Fruit fly (Drosophila melanogaster): ENCODE data around the gene GstD6.
A peak's percentile ranks its signal among the peaks of the same experiment; 100 is the strongest.

Gene GstD6

DNA sequence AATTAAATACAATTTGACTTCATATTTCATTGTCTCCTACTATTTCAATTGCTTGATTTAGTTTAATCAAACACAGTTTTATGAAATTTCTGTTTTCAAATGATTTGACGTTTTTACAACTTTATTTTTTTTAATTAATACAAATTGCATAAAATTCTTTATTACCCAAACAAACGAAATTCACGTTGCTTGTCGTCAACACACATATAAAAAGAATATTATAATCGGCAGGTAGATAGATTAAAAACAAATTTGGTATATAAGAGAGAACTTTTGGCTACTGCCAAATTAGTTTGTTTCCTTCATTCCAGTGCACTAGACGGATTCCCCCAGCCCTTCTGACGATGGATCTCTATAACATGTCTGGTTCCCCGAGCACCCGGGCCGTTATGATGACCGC lies at the start of gene GstD6:
Gene GstD6, plus strand, starts transcription at position 301 of the 400 bp plus-strand sequence.
- TF ChIP-seq CTCF (optimal IDR thresholded peaks at IDR 0.05) (no peak), CG8478 (optimal IDR thresholded peaks at IDR 0.05) (no peak)

DNA sequence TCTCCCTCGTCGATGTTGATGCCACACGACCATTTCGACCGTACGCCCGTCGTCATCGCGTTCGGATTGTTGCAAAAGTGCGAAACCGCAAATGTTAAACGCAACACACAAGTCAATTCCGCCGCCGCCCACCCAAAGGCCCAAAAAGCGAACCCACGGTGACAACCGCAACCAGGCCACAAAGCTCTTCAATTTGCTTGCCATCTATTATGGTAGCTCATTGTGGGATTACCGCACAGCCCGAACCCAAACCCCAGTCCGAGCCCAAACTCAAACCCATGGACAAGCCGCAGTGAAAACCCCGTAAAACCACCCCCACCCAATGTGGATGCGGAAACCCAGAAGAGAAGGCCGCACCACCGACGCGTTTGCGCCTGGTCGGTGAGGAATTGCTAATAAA lies 47.1 kb upstream of the GstD6 start:
- TF ChIP-seq CTCF (optimal IDR thresholded peaks at IDR 0.05) (no peak), CG8478 (optimal IDR thresholded peaks at IDR 0.05) (no peak)

DNA sequence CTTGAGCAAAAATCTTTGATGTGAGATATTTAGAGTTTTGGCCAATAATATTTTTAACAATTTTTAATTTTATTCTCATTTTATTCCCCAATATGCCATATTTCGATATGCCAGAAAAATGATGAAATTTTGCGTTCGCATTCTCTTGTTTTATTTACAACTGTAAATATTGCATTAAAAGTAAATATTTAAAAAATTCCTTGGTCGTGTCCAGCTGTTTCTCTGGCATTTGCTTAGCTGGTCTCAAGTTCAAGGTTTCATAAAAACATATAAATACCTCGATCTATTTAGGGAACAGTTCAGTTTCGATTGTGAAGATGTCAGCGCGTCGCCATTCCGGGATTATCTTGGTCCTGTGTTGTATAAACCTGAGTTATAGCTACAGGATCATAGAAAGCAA lies 35.6 kb upstream of the GstD6 start, which contains the start of gene Sgsf:
Gene Sgsf, plus strand, starts transcription at position 301 of the 400 bp plus-strand sequence.
- TF ChIP-seq CTCF (optimal IDR thresholded peaks at IDR 0.05) (no peak), CG8478 (optimal IDR thresholded peaks at IDR 0.05) (no peak)

DNA sequence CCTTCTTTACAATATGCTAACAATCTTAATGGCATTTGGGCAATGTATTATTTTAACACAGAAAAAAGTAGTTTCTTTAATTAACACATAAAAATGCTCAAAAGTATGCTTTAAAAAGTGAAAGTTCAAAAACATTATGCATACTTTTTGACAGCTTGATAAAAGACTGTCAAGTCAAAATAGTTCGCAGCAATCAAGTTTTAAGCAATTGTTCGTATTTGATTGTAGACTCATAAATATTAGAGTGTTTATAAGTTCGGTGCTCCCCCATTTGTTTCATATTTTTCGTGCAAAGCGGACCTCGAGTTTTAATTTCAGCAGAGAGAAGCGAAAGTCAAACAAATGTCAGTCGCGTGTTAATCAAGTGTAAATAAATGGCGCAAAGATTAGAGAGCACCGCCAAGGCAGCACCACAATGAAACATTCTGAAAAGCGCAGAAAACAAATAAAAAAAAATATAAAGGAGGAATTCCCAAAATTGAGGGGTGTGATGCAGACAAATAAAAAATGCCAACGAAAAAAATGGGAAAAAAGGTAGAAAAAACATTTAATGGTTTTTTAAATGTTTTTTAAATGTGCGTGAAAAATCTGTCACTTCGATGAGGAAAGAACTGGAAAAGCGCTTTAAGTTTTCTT lies 31.9 kb upstream of the GstD6 start:
- TF ChIP-seq CTCF (optimal IDR thresholded peaks at IDR 0.05) (no peak), CG8478 (optimal IDR thresholded peaks at IDR 0.05) (no peak)

DNA sequence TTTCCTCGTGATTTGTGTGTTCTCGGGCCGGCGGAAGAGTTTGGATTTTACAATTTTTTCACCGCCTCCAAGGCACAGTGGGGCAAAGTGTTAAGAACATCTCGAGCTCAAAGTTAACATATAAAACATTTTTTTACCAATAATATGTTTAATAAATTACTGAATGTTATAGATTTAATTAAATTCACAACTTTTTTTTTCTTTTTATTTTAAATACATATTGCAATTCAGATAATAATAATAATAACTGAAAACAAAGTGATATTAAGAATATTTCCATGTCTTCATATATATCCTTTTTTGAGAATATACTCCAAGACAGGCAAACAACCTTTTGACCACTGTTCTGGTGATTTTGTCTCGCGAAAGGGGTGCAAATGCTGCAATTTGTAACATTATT lies 30.9 kb upstream of the GstD6 start:
- TF ChIP-seq CG8478 (optimal IDR thresholded peaks at IDR 0.05) (no peak), CTCF (optimal IDR thresholded peaks at IDR 0.05) (no peak)

DNA sequence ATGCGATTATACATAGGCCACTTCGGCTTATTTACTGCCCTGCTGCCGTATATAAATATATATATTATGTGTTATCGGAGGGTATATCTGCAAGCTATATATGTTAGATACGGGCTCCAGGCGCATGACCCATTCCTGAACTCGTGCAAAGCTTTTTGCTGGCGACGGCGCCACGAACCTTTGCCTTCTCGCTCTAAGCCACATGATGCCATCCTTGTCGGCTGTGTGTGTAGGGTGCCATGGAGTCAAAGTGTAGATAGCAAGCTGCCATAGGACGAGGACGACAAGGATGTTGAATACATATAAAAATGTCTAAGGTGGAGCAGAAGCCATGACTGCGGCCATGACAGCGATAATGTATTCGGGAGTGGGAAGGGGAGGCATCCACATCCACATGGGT lies 29.3 kb upstream of the GstD6 start:
- TF ChIP-seq CTCF (optimal IDR thresholded peaks at IDR 0.05) (no peak), CG8478 (optimal IDR thresholded peaks at IDR 0.05) (no peak)

DNA sequence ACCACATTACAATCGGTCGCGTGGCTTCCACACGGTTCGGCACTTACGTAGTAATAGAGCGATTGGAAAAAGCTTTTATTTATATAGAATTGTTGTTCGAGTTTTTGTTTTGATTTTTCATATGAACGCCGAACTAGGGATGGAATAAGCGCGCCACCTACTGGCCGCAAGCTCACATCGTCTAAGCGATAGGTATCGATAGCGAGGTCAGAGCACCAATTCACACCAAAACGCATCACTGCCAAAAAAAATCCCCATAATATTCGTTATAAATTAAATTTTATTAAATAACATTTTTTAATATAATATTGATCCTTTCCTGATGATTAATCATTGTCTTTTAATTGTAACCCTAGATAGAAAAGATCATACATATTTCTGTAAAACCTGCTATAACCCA lies 26.4 kb upstream of the GstD6 start, which contains the start of gene CG10038:
Gene CG10038, minus strand, starts transcription at position 148 of the 400 bp plus-strand sequence.
- TF ChIP-seq CG8478 (optimal IDR thresholded peaks at IDR 0.05) (no peak), CTCF (optimal IDR thresholded peaks at IDR 0.05) (peak; percentile 57 to 85)

DNA sequence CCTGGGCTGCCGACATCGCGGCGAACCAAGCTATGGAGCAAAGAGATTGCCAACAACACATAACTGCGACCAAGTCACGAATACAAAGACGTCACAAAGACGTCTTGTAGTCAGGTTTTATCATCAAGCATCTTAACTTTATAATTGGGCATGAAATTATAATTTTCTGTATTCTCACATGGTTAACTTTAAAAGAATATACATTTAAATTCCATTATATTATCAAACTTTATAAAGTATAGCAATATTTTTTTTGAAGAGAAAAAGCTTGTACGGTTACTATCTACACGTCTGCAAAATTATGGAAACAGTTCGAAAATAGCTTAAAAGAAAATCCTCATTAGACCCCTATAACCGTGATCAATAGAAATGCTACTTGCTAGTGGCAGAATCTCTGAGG lies 24.9 kb upstream of the GstD6 start, which contains the start of gene CG10041:
Gene CG10041, minus strand, starts transcription at position 101 of the 400 bp plus-strand sequence.
- TF ChIP-seq CTCF (optimal IDR thresholded peaks at IDR 0.05) (no peak), CG8478 (optimal IDR thresholded peaks at IDR 0.05) (no peak)

DNA sequence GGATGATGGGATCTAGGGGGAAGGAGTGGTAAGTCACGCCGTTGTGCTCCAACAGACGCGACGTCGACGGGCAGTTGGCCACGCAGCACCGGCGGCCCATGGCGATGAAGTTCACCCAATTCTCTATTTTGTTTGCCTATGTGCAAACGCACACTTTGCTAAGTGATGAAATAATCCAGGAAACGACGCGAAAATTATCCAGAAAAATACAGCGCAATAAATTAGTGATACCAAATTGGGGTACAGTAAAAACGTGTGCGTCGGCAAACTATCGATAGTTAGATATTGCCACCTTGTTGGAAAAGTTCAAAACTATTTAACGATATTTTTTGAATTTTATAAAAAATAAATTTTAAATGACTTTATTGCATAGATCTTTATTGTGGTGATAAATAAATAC lies 20.9 kb upstream of the GstD6 start, which contains the start of gene MBD-R2:
Gene MBD-R2, minus strand, starts transcription at position 222 of the 400 bp plus-strand sequence.
- TF ChIP-seq CTCF (optimal IDR thresholded peaks at IDR 0.05), result peak in 1 of 2 experiments; percentile 29
- no peak for TF ChIP-seq CG8478 (optimal IDR thresholded peaks at IDR 0.05)

DNA sequence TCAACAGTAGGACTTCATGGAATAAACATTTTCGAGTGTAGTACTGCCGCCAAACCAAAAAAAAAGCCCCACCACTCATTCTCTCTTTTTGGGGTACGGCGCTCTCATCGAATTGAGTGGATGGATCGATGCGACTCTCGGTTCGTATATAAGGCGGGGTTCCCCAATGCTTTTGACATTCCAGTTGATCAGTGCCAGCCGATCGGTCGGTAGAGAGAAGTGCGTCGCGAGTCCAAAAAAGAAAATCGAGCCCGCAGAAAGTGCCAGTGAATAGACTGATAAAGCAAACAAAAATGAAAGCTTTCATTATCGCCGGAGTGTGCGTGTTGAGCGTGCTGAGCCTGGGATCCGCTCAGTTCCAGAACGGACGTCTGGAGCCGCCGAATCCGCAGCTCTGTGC lies 17.1 kb upstream of the GstD6 start, which contains the start of gene CG4115:
Gene CG4115, plus strand, starts transcription at position 172 of the 400 bp plus-strand sequence.
- TF ChIP-seq CTCF (optimal IDR thresholded peaks at IDR 0.05), result no peak
- no peak for TF ChIP-seq CG8478 (optimal IDR thresholded peaks at IDR 0.05)

DNA sequence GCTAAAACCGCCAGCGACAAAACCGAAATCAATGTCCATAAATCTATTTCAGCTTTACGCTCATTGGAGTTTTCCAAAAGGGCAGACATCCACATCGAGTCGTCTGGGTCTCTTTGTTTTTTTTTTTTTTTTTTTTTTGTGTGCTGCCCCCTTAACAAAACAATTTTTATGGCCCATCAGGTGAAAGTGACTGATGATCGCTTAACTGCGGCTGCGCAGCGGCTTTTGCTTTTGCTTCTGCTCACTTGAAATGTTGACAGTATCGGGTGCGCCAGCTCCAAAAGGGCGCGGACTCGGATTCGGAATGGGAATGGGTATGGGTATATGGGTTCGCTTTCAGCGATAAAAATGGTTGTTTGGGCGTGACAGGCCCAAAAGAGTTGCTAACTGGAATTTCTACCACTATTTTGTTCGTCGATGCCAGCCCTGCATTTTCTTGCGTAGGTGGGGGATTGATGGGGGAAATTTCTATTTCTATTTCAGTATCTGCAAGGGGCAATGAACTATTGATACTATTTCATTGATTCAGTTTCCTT lies 14.9 kb upstream of the GstD6 start:
- TF ChIP-seq CG8478 (optimal IDR thresholded peaks at IDR 0.05), result no peak
- no peak for TF ChIP-seq CTCF (optimal IDR thresholded peaks at IDR 0.05)

DNA sequence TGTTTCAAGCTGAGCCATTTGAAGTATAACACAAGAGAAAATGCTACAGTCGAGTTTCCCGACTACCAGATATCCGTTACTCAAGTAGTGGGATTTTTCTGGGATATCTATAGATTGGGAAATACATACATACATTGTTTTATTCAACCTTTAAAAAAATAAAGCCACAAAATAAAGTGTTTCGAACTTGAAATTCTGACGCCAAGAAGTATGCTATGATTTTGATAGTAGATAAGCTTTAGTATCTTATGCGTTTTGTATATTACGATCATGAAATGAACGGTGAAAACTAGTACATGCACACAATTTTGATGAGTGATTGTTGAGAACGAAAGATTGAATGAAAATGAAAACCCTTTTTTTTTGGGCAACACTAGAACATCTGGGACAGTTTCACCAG lies 13.4 kb upstream of the GstD6 start:
- no peak for TF ChIP-seq CG8478 (optimal IDR thresholded peaks at IDR 0.05)
- no peak for TF ChIP-seq CTCF (optimal IDR thresholded peaks at IDR 0.05)

DNA sequence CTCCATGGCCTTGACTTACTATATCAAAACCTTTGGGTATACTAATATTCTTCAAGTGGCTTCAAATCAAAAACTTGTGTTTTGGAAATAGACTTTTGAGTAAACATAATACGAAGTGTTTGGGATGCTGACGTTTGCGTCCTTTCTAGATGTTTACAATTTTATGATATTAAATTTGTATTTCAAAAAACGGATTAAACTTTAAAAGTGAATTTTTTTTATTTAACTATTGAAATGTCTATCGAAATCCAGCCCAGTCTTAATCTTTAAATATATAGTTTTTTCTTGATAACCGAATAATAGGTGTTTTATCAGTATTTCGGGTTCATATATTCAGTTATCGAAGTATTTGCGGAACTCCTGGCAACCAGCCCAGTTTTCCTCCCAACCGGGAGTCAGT lies 12.3 kb upstream of the GstD6 start, which contains the start of gene Tim17a1:
Gene Tim17a1, minus strand, starts transcription at position 101 of the 400 bp plus-strand sequence.
- TF ChIP-seq CG8478 (optimal IDR thresholded peaks at IDR 0.05) (no peak), CTCF (optimal IDR thresholded peaks at IDR 0.05) (no peak)

DNA sequence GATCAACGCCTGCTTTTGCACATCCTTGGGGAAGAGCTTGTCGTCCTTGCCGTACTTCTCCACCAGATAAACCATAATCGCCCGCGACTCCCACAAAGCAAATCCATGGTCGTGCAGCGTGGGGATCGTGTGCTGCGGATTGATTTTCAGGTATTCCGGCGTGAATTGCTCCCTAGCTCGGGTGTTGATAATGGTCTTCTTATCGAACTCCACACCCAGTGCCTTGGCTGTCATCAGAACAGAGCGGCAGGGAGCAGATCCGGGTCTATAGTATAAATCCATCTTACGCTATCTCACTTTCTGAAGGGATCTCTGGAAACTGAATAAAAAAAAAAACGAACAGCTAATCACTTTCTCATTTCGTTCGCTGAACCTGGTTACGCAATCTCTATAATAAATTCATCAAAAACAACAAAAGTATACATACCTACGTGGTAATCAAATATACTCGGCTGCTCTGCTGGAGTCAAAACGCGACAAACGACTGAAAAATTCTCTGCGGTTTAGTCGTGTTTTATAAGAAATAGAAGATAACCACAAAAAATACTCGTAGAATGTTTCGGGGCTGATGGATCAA lies 11.6 kb upstream of the GstD6 start, which contains the start of gene GstD10:
Gene GstD10, minus strand, starts transcription at position 472 of the 577 bp plus-strand sequence.
- no peak for TF ChIP-seq CG8478 (optimal IDR thresholded peaks at IDR 0.05)
- TF ChIP-seq CTCF (optimal IDR thresholded peaks at IDR 0.05), result no peak

DNA sequence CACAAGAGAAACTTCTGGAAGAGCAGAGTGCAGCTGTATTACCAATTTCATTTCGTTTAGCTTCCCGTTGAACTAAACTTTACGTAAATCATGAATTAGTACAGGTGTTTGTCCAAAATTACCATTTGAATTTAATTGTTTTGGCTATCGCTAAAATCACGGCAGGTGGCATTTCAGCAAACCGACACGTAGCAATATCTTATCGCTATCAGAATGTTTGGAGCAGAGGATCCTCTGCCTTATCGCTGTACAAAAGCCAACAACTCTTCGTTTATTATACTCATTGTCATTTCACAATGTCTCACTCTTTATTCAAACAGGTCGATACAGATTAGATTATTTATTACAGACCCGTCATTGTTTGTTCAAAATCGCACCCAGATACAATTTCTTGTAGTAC lies 11.0 kb upstream of the GstD6 start:
- no peak for TF ChIP-seq CTCF (optimal IDR thresholded peaks at IDR 0.05)
- TF ChIP-seq CG8478 (optimal IDR thresholded peaks at IDR 0.05), result no peak

DNA sequence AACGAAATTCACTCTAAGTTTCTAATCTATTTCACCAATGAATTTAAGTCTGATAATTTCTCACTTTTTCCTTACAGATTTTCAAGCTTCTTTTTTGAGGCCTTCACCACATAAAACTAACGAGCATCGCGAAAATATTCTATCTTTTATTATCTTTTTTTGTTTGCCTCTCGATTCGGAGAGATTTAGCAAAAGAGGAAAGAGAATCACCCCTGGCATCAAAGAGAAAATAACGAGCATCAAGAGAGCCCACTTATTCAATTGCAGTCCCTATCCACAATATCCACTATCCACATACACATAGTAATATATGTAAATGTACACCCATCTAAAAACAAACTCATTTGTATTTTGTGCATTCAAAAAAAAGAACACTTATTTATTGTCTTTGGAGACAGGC lies 9.5 kb upstream of the GstD6 start, which contains the start of gene GstD9:
Gene GstD9, minus strand, starts transcription at position 101 of the 400 bp plus-strand sequence.
- TF ChIP-seq CG8478 (optimal IDR thresholded peaks at IDR 0.05) (no peak), CTCF (optimal IDR thresholded peaks at IDR 0.05) (no peak)
